Fruit fly (Drosophila melanogaster) whole organism, embryonic: ENCODE results near the gene trr.

ENCODE experiments used
- Atf3 ChIP-seq: fragments of 200-800 bp; sonication (Bioruptor generic); optimal IDR thresholded peaks from 3 replicates; lab custom pipeline; 2016; ENCODE audit warnings: missing biosample characterization, missing genetic modification characterization
- B-H1 ChIP-seq: fragments of 200-800 bp; sonication (Bioruptor generic); IDR thresholded peaks from 3 replicates; pipeline ENCODE4 v1.3.6; 2022; ENCODE audit warnings: missing biosample characterization, missing genetic modification characterization
- Bdp1 ChIP-seq: fragments of 200-800 bp; sonication (Bioruptor generic); optimal IDR thresholded peaks from 3 replicates; lab custom pipeline; 2016; ENCODE audit warnings: missing biosample characterization, missing genetic modification characterization
- CG1233 ChIP-seq: fragments of 200-800 bp; sonication (Bioruptor generic); optimal IDR thresholded peaks from 4 replicates; lab custom pipeline; 2018; ENCODE audit warnings: missing biosample characterization, mild to moderate bottlenecking, missing genetic modification characterization
- CG12391 ChIP-seq: fragments of 200-800 bp; sonication (Bioruptor generic); optimal IDR thresholded peaks from 3 replicates; lab custom pipeline; 2018; ENCODE audit warnings: missing biosample characterization, mild to moderate bottlenecking, missing genetic modification characterization, moderate library complexity
- CG13287 ChIP-seq: fragments of 200-800 bp; sonication (Bioruptor generic); IDR thresholded peaks from 2 replicates; pipeline ENCODE4 v1.3.6; 2022; ENCODE audit warnings: missing biosample characterization, missing genetic modification characterization; ENCODE audit not compliant: partially characterized antibody
- CG15479 ChIP-seq: fragments of 200-800 bp; sonication (Bioruptor generic); optimal IDR thresholded peaks from 3 replicates; lab custom pipeline; 2019; ENCODE audit warnings: missing biosample characterization, mild to moderate bottlenecking, missing genetic modification characterization, moderate library complexity
- CG18011 ChIP-seq: fragments of 200-800 bp; sonication (Bioruptor generic); optimal IDR thresholded peaks from 2 replicates; lab custom pipeline; 2017; ENCODE audit warnings: missing biosample characterization, missing genetic modification characterization, mild to moderate bottlenecking, moderate library complexity, missing genotype
- CG1832 ChIP-seq: fragments of 200-800 bp; sonication (Bioruptor generic); optimal IDR thresholded peaks from 2 replicates; lab custom pipeline; 2017; ENCODE audit warnings: missing biosample characterization, mild to moderate bottlenecking, missing genetic modification characterization, inconsistent platforms
- CG18764 ChIP-seq: fragments of 200-800 bp; sonication (Bioruptor generic); optimal IDR thresholded peaks from 3 replicates; lab custom pipeline; 2016; ENCODE audit warnings: missing biosample characterization, missing genetic modification characterization
- CG4404 ChIP-seq: fragments of 200-800 bp; sonication (Bioruptor generic); IDR thresholded peaks from 2 replicates; pipeline ENCODE4 v1.3.6; 2022; ENCODE audit warnings: missing biosample characterization, missing genetic modification characterization
- CG5953 ChIP-seq: fragments of 200-800 bp; sonication (Bioruptor generic); IDR thresholded peaks from 2 replicates; pipeline ENCODE4 v1.3.6; 2022; ENCODE audit warnings: missing biosample characterization, missing genetic modification characterization
- CG6854 ChIP-seq: fragments of 200-800 bp; sonication (Bioruptor generic); optimal IDR thresholded peaks from 3 replicates; lab custom pipeline; 2017; ENCODE audit warnings: missing biosample characterization, mild to moderate bottlenecking, missing genetic modification characterization
- CG7745 ChIP-seq: fragments of 200-800 bp; sonication (Bioruptor generic); optimal IDR thresholded peaks from 2 replicates; lab custom pipeline; 2018; ENCODE audit warnings: missing biosample characterization, mild to moderate bottlenecking, missing genetic modification characterization, moderate library complexity
- CG8281 ChIP-seq: fragments of 200-800 bp; sonication (Bioruptor generic); optimal IDR thresholded peaks from 2 replicates; lab custom pipeline; 2018; ENCODE audit warnings: missing biosample characterization, mild to moderate bottlenecking, missing genetic modification characterization, moderate library complexity
- Doc2 ChIP-seq: fragments of 200-800 bp; sonication (Bioruptor generic); IDR thresholded peaks from 2 replicates; pipeline ENCODE4 v1.3.6; 2022; ENCODE audit warnings: missing biosample characterization, missing genetic modification characterization
- Eip74EF ChIP-seq, 2 experiments: fragments of 200-800 bp in 1 of 2; fragments of >200 bp in 1 of 2; sonication (Bioruptor generic) in 1 of 2; optimal IDR thresholded peaks; 2 replicates each; lab custom pipeline; 2017 to 2019; ENCODE audit warnings: missing biosample characterization in 2 of 2, missing genetic modification characterization in 2 of 2, mild to moderate bottlenecking in 1 of 2, moderate library complexity in 1 of 2
- Elba2 ChIP-seq: fragments of 200-800 bp; sonication (Bioruptor generic); optimal IDR thresholded peaks from 3 replicates; lab custom pipeline; 2016; ENCODE audit warnings: missing biosample characterization, missing genetic modification characterization
- GATAe ChIP-seq: fragments of 200-800 bp; sonication (Bioruptor generic); conservative IDR thresholded peaks from 2 replicates; pipeline ENCODE4 v1.3.6; 2022; ENCODE audit warnings: missing biosample characterization, missing genetic modification characterization
- Gsc ChIP-seq: fragments of 200-800 bp; sonication (Bioruptor generic); IDR thresholded peaks from 2 replicates; pipeline ENCODE4 v1.3.6; 2022; ENCODE audit warnings: missing biosample characterization, missing genetic modification characterization
- HLH4C ChIP-seq: fragments of 200-800 bp; sonication (Bioruptor generic); IDR thresholded peaks from 3 replicates; pipeline ENCODE4 v1.3.6; 2022; ENCODE audit warnings: missing biosample characterization, missing genetic modification characterization; ENCODE audit not compliant: partially characterized antibody
- Hr39 ChIP-seq: fragments of >200 bp; optimal IDR thresholded peaks from 2 replicates; lab custom pipeline; 2017
- Lhr ChIP-seq: fragments of 200-800 bp; sonication (Bioruptor generic); optimal IDR thresholded peaks from 3 replicates; lab custom pipeline; 2017; ENCODE audit warnings: mild to moderate bottlenecking, missing biosample characterization, missing genetic modification reagents, missing genetic modification characterization
- Nf-YC ChIP-seq: fragments of 200-800 bp; optimal IDR thresholded peaks from 3 replicates; lab custom pipeline; 2019; ENCODE audit warnings: missing biosample characterization, mild to moderate bottlenecking, missing genetic modification characterization, moderate library complexity
- Ssrp ChIP-seq: fragments of 200-800 bp; sonication (Bioruptor generic); optimal IDR thresholded peaks from 2 replicates; lab custom pipeline; 2018; ENCODE audit warnings: missing biosample characterization, mild to moderate bottlenecking, missing genetic modification characterization, moderate library complexity
- az2 ChIP-seq: fragments of 200-800 bp; sonication (Bioruptor generic); optimal IDR thresholded peaks from 3 replicates; lab custom pipeline; 2016; ENCODE audit warnings: missing biosample characterization, missing genetic modification characterization
- cas ChIP-seq: fragments of 200-800 bp; sonication (Bioruptor generic); IDR thresholded peaks from 2 replicates; pipeline ENCODE4 v1.3.6; 2022; ENCODE audit warnings: missing biosample characterization, missing genetic modification characterization
- chif ChIP-seq, 2 experiments: fragments of 200-800 bp; sonication (Bioruptor generic); optimal IDR thresholded peaks; 3 replicates each; lab custom pipeline; 2016; ENCODE audit warnings: missing biosample characterization in 2 of 2, missing genetic modification characterization in 2 of 2
- chm ChIP-seq: fragments of 200-800 bp; sonication (Bioruptor generic); IDR thresholded peaks from 2 replicates; pipeline ENCODE4 v1.3.6; 2022; ENCODE audit warnings: missing biosample characterization, missing genetic modification characterization
- corto ChIP-seq: fragments of 200-800 bp; sonication (Bioruptor generic); optimal IDR thresholded peaks from 2 replicates; lab custom pipeline; 2016; ENCODE audit warnings: missing biosample characterization, mild to moderate bottlenecking, missing genetic modification characterization, moderate library complexity
- danr ChIP-seq: fragments of 200-800 bp; sonication (Bioruptor generic); IDR thresholded peaks from 2 replicates; pipeline ENCODE4 v1.3.6; 2022; ENCODE audit warnings: missing biosample characterization, missing genetic modification characterization
- dmrt99B ChIP-seq: fragments of 200-800 bp; sonication (Bioruptor generic); optimal IDR thresholded peaks from 2 replicates; lab custom pipeline; 2018; ENCODE audit warnings: missing biosample characterization, mild to moderate bottlenecking, missing genetic modification characterization, moderate library complexity
- ems ChIP-seq: fragments of 200-800 bp; sonication (Bioruptor generic); optimal IDR thresholded peaks from 3 replicates; lab custom pipeline; 2016; ENCODE audit warnings: missing biosample characterization, missing genetic modification characterization
- eve ChIP-seq, 2 experiments: fragments of >200 bp; optimal IDR thresholded peaks; 2 replicates each; lab custom pipeline; 2017; ENCODE audit warnings: missing biosample characterization in 2 of 2, missing genetic modification characterization in 2 of 2
- fd102C ChIP-seq: fragments of 200-800 bp; sonication (Bioruptor generic); optimal IDR thresholded peaks from 2 replicates; lab custom pipeline; 2018; ENCODE audit warnings: missing biosample characterization, mild to moderate bottlenecking, missing genetic modification characterization, moderate library complexity
- fd64A ChIP-seq: fragments of 200-800 bp; sonication (Bioruptor generic); optimal IDR thresholded peaks from 3 replicates; lab custom pipeline; 2018; ENCODE audit warnings: missing biosample characterization, mild to moderate bottlenecking, missing genetic modification characterization
- gcm2 ChIP-seq: fragments of 200-800 bp; sonication (Bioruptor generic); optimal IDR thresholded peaks from 2 replicates; lab custom pipeline; 2016; ENCODE audit warnings: missing biosample characterization, missing genetic modification characterization
- grau ChIP-seq: fragments of 200-800 bp; optimal IDR thresholded peaks from 3 replicates; lab custom pipeline; 2019; ENCODE audit warnings: missing biosample characterization, mild to moderate bottlenecking, missing genetic modification characterization, moderate library complexity
- hbn ChIP-seq: fragments of 200-800 bp; sonication (Bioruptor generic); IDR thresholded peaks from 2 replicates; pipeline ENCODE4 v1.3.6; 2022; ENCODE audit warnings: missing biosample characterization, missing genetic modification characterization; ENCODE audit not compliant: partially characterized antibody
- nau ChIP-seq: fragments of 200-800 bp; sonication (Bioruptor generic); optimal IDR thresholded peaks from 3 replicates; lab custom pipeline; 2017; ENCODE audit warnings: missing biosample characterization, mild to moderate bottlenecking, missing genetic modification characterization, missing genetic modification reagents
- nmo ChIP-seq: fragments of 200-800 bp; sonication (Bioruptor generic); optimal IDR thresholded peaks from 2 replicates; lab custom pipeline; 2018; ENCODE audit warnings: missing biosample characterization, mild to moderate bottlenecking, missing genetic modification characterization, moderate library complexity
- nom ChIP-seq: fragments of 200-800 bp; sonication (Bioruptor generic); optimal IDR thresholded peaks from 2 replicates; lab custom pipeline; 2017; ENCODE audit warnings: missing biosample characterization, missing genetic modification characterization, mild to moderate bottlenecking, moderate library complexity, missing genetic modification reagents
- p53 ChIP-seq: fragments of 200-800 bp; sonication (Bioruptor generic); optimal IDR thresholded peaks from 2 replicates; lab custom pipeline; 2016; ENCODE audit warnings: missing biosample characterization, missing genetic modification characterization
- pros ChIP-seq: fragments of 200-800 bp; sonication (Bioruptor generic); optimal IDR thresholded peaks from 3 replicates; lab custom pipeline; 2019; ENCODE audit warnings: missing biosample characterization, mild to moderate bottlenecking, missing genetic modification characterization, moderate library complexity
- sob ChIP-seq: fragments of 200-800 bp; sonication (Bioruptor generic); IDR thresholded peaks from 2 replicates; pipeline ENCODE4 v1.3.6; 2022; ENCODE audit warnings: missing biosample characterization, missing genetic modification characterization
- sug ChIP-seq: fragments of 200-800 bp; optimal IDR thresholded peaks from 2 replicates; lab custom pipeline; 2019; ENCODE audit warnings: missing biosample characterization, mild to moderate bottlenecking, missing genetic modification characterization, moderate library complexity
- tgo ChIP-seq: fragments of 200-800 bp; sonication (Bioruptor generic); IDR thresholded peaks from 3 replicates; pipeline ENCODE4 v1.3.6; 2022; ENCODE audit warnings: missing biosample characterization, missing genetic modification characterization
- ttk ChIP-seq: fragments of 200-800 bp; sonication (Bioruptor generic); IDR thresholded peaks from 2 replicates; pipeline ENCODE4 v2.1.2; 2022; ENCODE audit warnings: missing biosample characterization, missing genetic modification characterization
- unc-4 ChIP-seq: fragments of 200-800 bp; sonication (Bioruptor generic); IDR thresholded peaks from 2 replicates; pipeline ENCODE4 v1.3.6; 2022; ENCODE audit warnings: missing biosample characterization, missing genetic modification characterization; ENCODE audit not compliant: partially characterized antibody
- vnd ChIP-seq: fragments of 200-800 bp; sonication (Bioruptor generic); IDR thresholded peaks from 3 replicates; pipeline ENCODE4 v1.3.6; 2022; ENCODE audit warnings: missing biosample characterization, missing genetic modification characterization; ENCODE audit not compliant: partially characterized antibody

Gene trr

DNA sequence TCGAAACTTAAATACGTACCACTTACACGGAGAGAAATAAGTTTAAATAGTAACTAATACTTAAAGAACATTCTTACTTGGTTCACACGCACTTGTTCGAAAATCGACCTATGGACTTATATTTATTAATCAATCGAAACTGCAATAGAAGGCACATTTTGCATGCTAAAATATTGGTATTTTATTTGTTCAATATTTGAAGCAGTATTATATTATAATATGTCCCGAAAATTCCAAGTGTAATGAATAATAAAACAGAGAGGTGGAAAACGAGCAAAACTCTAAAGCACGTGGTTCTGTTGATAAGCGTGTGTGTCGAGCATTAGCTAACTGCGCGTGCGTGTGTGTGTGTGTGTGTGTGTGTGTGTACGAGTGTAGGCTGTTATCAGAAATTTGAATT is 39.8 kb downstream of the trr start (continued):
- TF ChIP-seq nau (GFP tag; lab: Kevin White, UChicago) (peak; percentile 85), Elba2 (GFP tag; lab: Kevin White, UChicago) (no peak), HLH4C (GFP tag; lab: Robert Waterston, UW) (no peak), CG13287 (no peak), CG15479 (GFP tag; lab: Kevin White, UChicago) (peak; percentile 41), CG18764 (GFP tag; lab: Kevin White, UChicago) (peak; percentile 32), eve (GFP tag; optimal IDR thresholded peaks at IDR 0.05; lab: Kevin White, UChicago) (peak in 1 of 2 experiments; percentile 89), Ssrp (peak; percentile 67), nom (no peak), Doc2 (GFP tag; lab: Robert Waterston, UW) (0 out of 2 replicates have a peak, but pooled peaks have one; percentile 47), fd64A (peak; percentile 56), Eip74EF (GFP tag; optimal IDR thresholded peaks at IDR 0.05; lab: Kevin White, UChicago) (peak in 1 of 2 experiments; percentile 76), gcm2 (GFP tag; lab: Kevin White, UChicago) (peak; percentile 44), nmo (GFP tag; lab: Kevin White, UChicago) (peak; percentile 84), Hr39 (lab: Kevin White, UChicago) (no peak), CG6854 (GFP tag; lab: Kevin White, UChicago) (peak; percentile 87), pros (GFP tag; lab: Kevin White, UChicago) (no peak), sug (peak; percentile 94), cas (GFP tag; lab: Robert Waterston, UW) (peak; percentile 48; the same call in 1 of the 2 replicates), CG5953 (GFP tag; lab: Robert Waterston, UW) (no peak), Gsc (GFP tag; lab: Robert Waterston, UW) (no peak), grau (tag; lab: Kevin White, UChicago) (peak; percentile 91), Lhr (GFP tag; lab: Kevin White, UChicago) (no peak), CG8281 (tag; lab: Kevin White, UChicago) (peak; percentile 62), Nf-YC (tag; lab: Kevin White, UChicago) (peak; percentile 66), CG7745 (tag; lab: Kevin White, UChicago) (no peak), dmrt99B (tag; lab: Kevin White, UChicago) (peak; percentile 86), chm (GFP tag; lab: Robert Waterston, UW) (no peak), az2 (peak; percentile 73), GATAe (GFP tag; lab: Robert Waterston, UW) (peak; percentile 50; the same call in 1 of the 2 replicates), ttk (GFP tag; lab: Robert Waterston, UW) (peak; percentile 45; the same call in 1 of the 2 replicates), Atf3 (GFP tag; lab: Kevin White, UChicago) (peak; percentile 36), tgo (GFP tag; lab: Robert Waterston, UW) (peak; percentile 81), ems (peak; percentile 78), hbn (no peak), Bdp1 (GFP tag; lab: Kevin White, UChicago) (peak; percentile 44), sob (GFP tag; lab: Robert Waterston, UW) (peak; percentile 86), chif (GFP tag; optimal IDR thresholded peaks at IDR 0.05; lab: Kevin White, UChicago) (peak; percentile 61 to 68), CG1832 (GFP tag; lab: Kevin White, UChicago) (no peak), unc-4 (GFP tag; lab: Robert Waterston, UW) (no peak), danr (GFP tag; lab: Robert Waterston, UW) (no peak), CG18011 (GFP tag; lab: Kevin White, UChicago) (peak; percentile 71), vnd (GFP tag; lab: Robert Waterston, UW) (no peak), fd102C (no peak), corto (GFP tag; lab: Kevin White, UChicago) (peak; percentile 26), B-H1 (peak; percentile 31; the same call in 1 of the 3 replicates), p53 (GFP tag; lab: Kevin White, UChicago) (no peak), CG4404 (GFP tag; lab: Robert Waterston, UW) (peak; percentile 41; the same call in 1 of the 2 replicates), CG1233 (peak; percentile 86), CG12391 (tag; lab: Kevin White, UChicago) (peak; percentile 89)
